Worm (Caenorhabditis elegans): ENCODE data around the gene Y65A5A.24.

DNA sequence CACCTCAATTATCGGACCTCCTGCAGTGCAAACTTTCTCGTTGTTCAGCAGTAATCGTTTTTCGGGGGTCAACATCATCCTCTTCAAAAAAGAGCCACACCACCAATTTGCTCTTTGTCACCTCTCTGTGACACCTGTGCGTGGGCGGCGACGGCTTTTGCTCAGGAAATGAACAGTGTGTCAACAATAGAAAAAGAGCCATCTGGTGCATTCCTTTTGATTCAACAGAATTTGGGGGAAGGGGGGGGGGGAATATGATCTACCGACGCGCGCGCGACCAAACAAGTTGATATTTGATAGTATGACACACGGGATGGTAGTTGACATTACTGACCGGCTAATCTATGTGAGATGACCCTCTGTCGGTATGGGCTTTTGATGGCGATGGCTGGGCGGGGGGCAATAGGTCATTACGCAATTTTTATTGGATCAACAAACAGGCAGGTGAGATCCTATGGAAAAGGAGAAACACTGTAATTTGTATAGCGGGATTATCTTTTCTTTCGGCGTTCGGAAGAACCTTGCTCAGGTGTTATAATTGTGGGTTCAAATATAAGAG lies 16.4 kb downstream of the Y65A5A.24 start:
- TF ChIP-seq ama-1 (optimal IDR thresholded peaks at IDR 0.05) (no peak), hmbx-1 (tag; optimal IDR thresholded peaks at IDR 0.05) (no peak), tra-4 (tag; optimal IDR thresholded peaks at IDR 0.05) (no peak)

Data from whole organism, early embryonic.